Fruit fly (Drosophila melanogaster) whole organism, prepupa: ENCODE results near the gene flw.

Experiments used
- CG10669 ChIP-seq: fragments of 200-800 bp; sonication (Bioruptor generic); optimal IDR thresholded peaks from 3 replicates; lab custom pipeline; 2018; ENCODE audit warnings: missing biosample characterization, mild to moderate bottlenecking, missing genetic modification characterization, moderate library complexity
- CG11294 ChIP-seq: fragments of 200-800 bp; sonication (Bioruptor generic); IDR thresholded peaks from 2 replicates; pipeline ENCODE4 v1.3.6; 2022; ENCODE audit warnings: missing biosample characterization, missing genetic modification characterization
- CG1621 ChIP-seq: fragments of 200-800 bp; sonication (Bioruptor generic); optimal IDR thresholded peaks from 3 replicates; lab custom pipeline; 2018; ENCODE audit warnings: missing biosample characterization, mild to moderate bottlenecking, missing genetic modification characterization
- CG3032 ChIP-seq: fragments of 200-800 bp; optimal IDR thresholded peaks from 2 replicates; lab custom pipeline; 2019; ENCODE audit warnings: missing biosample characterization, mild to moderate bottlenecking, missing genetic modification characterization, moderate library complexity
- CG31627 ChIP-seq: fragments of 200-800 bp; sonication (Bioruptor generic); optimal IDR thresholded peaks from 3 replicates; lab custom pipeline; 2016; ENCODE audit warnings: missing biosample characterization, missing genetic modification characterization
- CG32006 ChIP-seq: fragments of 200-800 bp; sonication (Bioruptor generic); optimal IDR thresholded peaks from 3 replicates; lab custom pipeline; 2017; ENCODE audit warnings: missing biosample characterization, mild to moderate bottlenecking, missing genetic modification characterization
- CG34406 ChIP-seq: fragments of 200-800 bp; sonication (Bioruptor generic); optimal IDR thresholded peaks from 3 replicates; lab custom pipeline; 2016; ENCODE audit warnings: missing biosample characterization, missing genetic modification characterization
- CG3919 ChIP-seq: fragments of 200-800 bp; sonication (Bioruptor generic); optimal IDR thresholded peaks from 3 replicates; lab custom pipeline; 2016; ENCODE audit warnings: missing biosample characterization, missing genetic modification characterization
- CG4318 ChIP-seq: fragments of 200-800 bp; sonication (Bioruptor generic); optimal IDR thresholded peaks from 3 replicates; lab custom pipeline; 2017; ENCODE audit warnings: missing biosample characterization, mild to moderate bottlenecking, missing genetic modification characterization
- CG6276 ChIP-seq: fragments of 200-800 bp; sonication (Bioruptor generic); optimal IDR thresholded peaks from 2 replicates; lab custom pipeline; 2017; ENCODE audit warnings: missing biosample characterization, mild to moderate bottlenecking, missing genetic modification characterization
- CG6808 ChIP-seq: fragments of 200-800 bp; sonication (Bioruptor generic); optimal IDR thresholded peaks from 3 replicates; lab custom pipeline; 2017; ENCODE audit warnings: missing biosample characterization, missing genetic modification characterization, mild to moderate bottlenecking, moderate library complexity, missing genetic modification reagents
- CG6854 ChIP-seq: fragments of 200-800 bp; sonication (Bioruptor generic); optimal IDR thresholded peaks from 2 replicates; lab custom pipeline; 2017; ENCODE audit warnings: missing biosample characterization, mild to moderate bottlenecking, missing genetic modification characterization
- CG9139 ChIP-seq: fragments of 200-800 bp; sonication (Bioruptor generic); optimal IDR thresholded peaks from 3 replicates; lab custom pipeline; 2017; ENCODE audit warnings: missing biosample characterization, mild to moderate bottlenecking, missing genetic modification characterization
- Eip75B ChIP-seq: fragments of 200-800 bp; sonication (Bioruptor generic); optimal IDR thresholded peaks from 3 replicates; lab custom pipeline; 2016; ENCODE audit warnings: missing biosample characterization, missing genetic modification characterization
- Eip78C ChIP-seq: fragments of 200-800 bp; sonication (Bioruptor generic); peaks from one replicate; lab custom pipeline; 2016; ENCODE audit warnings: missing biosample characterization, missing genetic modification characterization
- Eip93F ChIP-seq: fragments of 200-800 bp; sonication (Bioruptor generic); optimal IDR thresholded peaks from 2 replicates; lab custom pipeline; 2016; ENCODE audit warnings: missing biosample characterization, mild to moderate bottlenecking, missing genetic modification characterization
- Ets21C ChIP-seq: fragments of 200-800 bp; sonication (Bioruptor generic); optimal IDR thresholded peaks from 3 replicates; lab custom pipeline; 2016; ENCODE audit warnings: missing biosample characterization, missing genetic modification characterization
- Ets96B ChIP-seq: fragments of 200-800 bp; optimal IDR thresholded peaks from 2 replicates; lab custom pipeline; 2019; ENCODE audit warnings: missing biosample characterization, mild to moderate bottlenecking, missing genetic modification characterization, moderate library complexity
- Hr39 ChIP-seq: fragments of 200-800 bp; sonication (Bioruptor generic); optimal IDR thresholded peaks from 2 replicates; lab custom pipeline; 2016; ENCODE audit warnings: missing biosample characterization, missing genetic modification characterization
- Hr4 ChIP-seq: fragments of 200-800 bp; sonication (Bioruptor generic); optimal IDR thresholded peaks from 3 replicates; lab custom pipeline; 2016; ENCODE audit warnings: missing biosample characterization, missing genetic modification characterization
- Lpt ChIP-seq: fragments of 200-800 bp; sonication (Bioruptor generic); optimal IDR thresholded peaks from 3 replicates; lab custom pipeline; 2016; ENCODE audit warnings: missing biosample characterization, missing genetic modification characterization
- OdsH ChIP-seq: fragments of 200-800 bp; sonication (Bioruptor generic); optimal IDR thresholded peaks from 3 replicates; lab custom pipeline; 2016; ENCODE audit warnings: missing biosample characterization, missing genetic modification characterization
- Smox ChIP-seq: fragments of 200-800 bp; sonication (Bioruptor generic); optimal IDR thresholded peaks from 3 replicates; lab custom pipeline; 2016; ENCODE audit warnings: missing biosample characterization, missing genetic modification characterization
- Sox102F ChIP-seq: fragments of 200-800 bp; sonication (Bioruptor generic); optimal IDR thresholded peaks from 2 replicates; lab custom pipeline; 2016; ENCODE audit warnings: missing biosample characterization, mild to moderate bottlenecking, missing genetic modification characterization
- Sox14 ChIP-seq: fragments of 200-800 bp; sonication (Bioruptor generic); optimal IDR thresholded peaks from 3 replicates; lab custom pipeline; 2016; ENCODE audit warnings: missing biosample characterization, missing genetic modification characterization
- Sox15 ChIP-seq: fragments of 200-800 bp; sonication (Bioruptor generic); optimal IDR thresholded peaks from 3 replicates; lab custom pipeline; 2016; ENCODE audit warnings: missing biosample characterization, missing genetic modification characterization
- achi ChIP-seq: fragments of 200-800 bp; sonication (Bioruptor generic); optimal IDR thresholded peaks from 3 replicates; lab custom pipeline; 2016; ENCODE audit warnings: missing biosample characterization, missing genetic modification characterization
- cyc ChIP-seq: fragments of 200-800 bp; sonication (Bioruptor generic); optimal IDR thresholded peaks from 3 replicates; lab custom pipeline; 2016; ENCODE audit warnings: missing biosample characterization, missing genetic modification characterization
- eg ChIP-seq: fragments of 200-800 bp; sonication (Bioruptor generic); IDR thresholded peaks from 3 replicates; pipeline ENCODE4 v1.3.6; 2022; ENCODE audit warnings: missing biosample characterization, missing genetic modification characterization
- esn ChIP-seq: fragments of 200-800 bp; sonication (Bioruptor generic); optimal IDR thresholded peaks from 2 replicates; lab custom pipeline; 2016; ENCODE audit warnings: missing biosample characterization, mild to moderate bottlenecking, missing genetic modification characterization, moderate library complexity
- fd59A ChIP-seq: fragments of 200-800 bp; sonication (Bioruptor generic); optimal IDR thresholded peaks from 2 replicates; lab custom pipeline; 2017; ENCODE audit warnings: missing biosample characterization, mild to moderate bottlenecking, missing genetic modification characterization, missing genetic modification reagents
- fd85E ChIP-seq: fragments of 200-800 bp; sonication (Bioruptor generic); optimal IDR thresholded peaks from 3 replicates; lab custom pipeline; 2016; ENCODE audit warnings: missing biosample characterization, missing genetic modification characterization
- lz ChIP-seq: fragments of 200-800 bp; sonication (Bioruptor generic); optimal IDR thresholded peaks from 3 replicates; lab custom pipeline; 2016; ENCODE audit warnings: missing biosample characterization, missing genetic modification characterization
- net ChIP-seq: fragments of 200-800 bp; sonication (Bioruptor generic); optimal IDR thresholded peaks from 3 replicates; lab custom pipeline; 2016; ENCODE audit warnings: missing biosample characterization, missing genetic modification characterization
- pdm3 ChIP-seq: fragments of 200-800 bp; sonication (Bioruptor generic); optimal IDR thresholded peaks from 3 replicates; lab custom pipeline; 2016; ENCODE audit warnings: missing biosample characterization, missing genetic modification characterization
- salr ChIP-seq, 2 experiments: fragments of 200-800 bp; sonication (Bioruptor generic); optimal IDR thresholded peaks; 3 replicates each; lab custom pipeline; 2016 to 2018; ENCODE audit warnings: missing biosample characterization in 2 of 2, missing genetic modification characterization in 2 of 2, mild to moderate bottlenecking in 1 of 2
- spab ChIP-seq: fragments of 200-800 bp; sonication (Bioruptor generic); optimal IDR thresholded peaks from 2 replicates; lab custom pipeline; 2017; ENCODE audit warnings: missing biosample characterization, mild to moderate bottlenecking, missing genetic modification characterization, missing genetic modification reagents

Gene flw

DNA sequence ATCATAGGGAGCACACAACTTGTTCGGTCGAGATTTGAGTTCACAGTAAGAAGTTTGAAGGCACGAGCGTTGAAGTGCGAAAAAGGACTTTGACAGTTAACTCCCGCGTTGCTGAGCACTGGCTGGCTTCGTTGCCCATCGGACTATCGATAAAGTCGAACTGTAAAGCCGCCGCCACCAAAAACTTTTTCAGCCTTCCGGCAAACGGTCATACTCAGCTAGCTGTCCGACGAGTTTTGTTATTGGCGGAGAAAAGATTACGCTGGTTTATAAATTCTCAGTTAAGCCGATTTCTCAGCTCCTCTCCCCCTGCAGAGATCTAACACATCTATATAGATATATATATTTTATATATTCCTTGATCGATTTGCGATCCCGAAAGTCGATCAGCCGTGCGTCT lies at the start of gene flw, which contains the start of gene Psf3:
Gene flw, plus strand, starts transcription at position 204 of the 400 bp plus-strand sequence.
Gene Psf3, minus strand, starts transcription at position 105 of the 400 bp plus-strand sequence.
- TF ChIP-seq Eip75B (no peak), CG6808 (GFP tag; lab: Kevin White, UChicago) (peak; percentile 6), esn (peak; percentile 13), CG34406 (GFP tag; lab: Kevin White, UChicago) (peak; percentile 14), CG31627 (GFP tag; lab: Kevin White, UChicago) (peak; percentile 4), Lpt (GFP tag; lab: Kevin White, UChicago) (no peak), spab (GFP tag; lab: Kevin White, UChicago) (no peak), Eip93F (peak; percentile 2), lz (no peak), CG10669 (GFP tag; lab: Kevin White, UChicago) (no peak), pdm3 (GFP tag; lab: Kevin White, UChicago) (no peak), Hr39 (GFP tag; lab: Kevin White, UChicago) (no peak), eg (GFP tag; lab: Robert Waterston, UW) (0 out of 3 replicates have a peak, but pooled peaks have one; percentile 18), Hr4 (GFP tag; lab: Kevin White, UChicago) (no peak), CG9139 (no peak), CG4318 (GFP tag; lab: Kevin White, UChicago) (no peak), Sox14 (GFP tag; lab: Kevin White, UChicago) (no peak), CG11294 (GFP tag; lab: Robert Waterston, UW) (no peak), CG6276 (no peak), CG6854 (GFP tag; lab: Kevin White, UChicago) (peak; percentile 25), Eip78C (GFP tag; lab: Kevin White, UChicago) (peak; percentile 64), achi (GFP tag; lab: Kevin White, UChicago) (peak; percentile 98), CG3919 (GFP tag; lab: Kevin White, UChicago) (no peak), salr (GFP tag; optimal IDR thresholded peaks at IDR 0.05; lab: Kevin White, UChicago) (no peak), CG1621 (no peak), Ets96B (tag; lab: Kevin White, UChicago) (no peak), Sox102F (GFP tag; lab: Kevin White, UChicago) (no peak), CG3032 (tag; lab: Kevin White, UChicago) (no peak)

DNA sequence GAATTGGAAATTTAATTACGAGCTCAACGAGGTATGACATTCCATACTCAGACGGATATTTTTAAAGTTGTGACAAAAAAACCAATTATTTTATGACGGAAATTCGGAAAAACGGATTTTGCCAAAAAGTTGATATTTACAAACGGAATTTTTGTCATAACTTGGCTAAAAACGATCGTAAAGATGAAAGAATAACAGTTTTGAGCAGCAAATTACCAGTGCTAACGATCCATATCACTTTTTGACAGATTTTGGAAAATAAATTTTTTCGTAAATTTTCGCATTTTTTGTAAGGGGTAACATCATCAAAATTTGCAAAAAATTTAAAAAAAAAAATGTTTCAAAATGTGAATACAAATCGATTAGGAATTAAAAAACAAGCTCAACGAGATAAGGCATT lies 45.3 kb upstream of the flw start:
- TF ChIP-seq fd59A (GFP tag; lab: Kevin White, UChicago) (no peak), Sox15 (GFP tag; lab: Kevin White, UChicago) (no peak), CG3032 (tag; lab: Kevin White, UChicago) (no peak), net (GFP tag; lab: Kevin White, UChicago) (no peak), Smox (GFP tag; lab: Kevin White, UChicago) (no peak), CG34406 (GFP tag; lab: Kevin White, UChicago) (no peak), Eip75B (no peak), CG9139 (no peak), OdsH (GFP tag; lab: Kevin White, UChicago) (no peak), fd85E (GFP tag; lab: Kevin White, UChicago) (no peak), Ets21C (GFP tag; lab: Kevin White, UChicago) (no peak)
- TF ChIP-seq, all 60 proteins: peak for 0

DNA sequence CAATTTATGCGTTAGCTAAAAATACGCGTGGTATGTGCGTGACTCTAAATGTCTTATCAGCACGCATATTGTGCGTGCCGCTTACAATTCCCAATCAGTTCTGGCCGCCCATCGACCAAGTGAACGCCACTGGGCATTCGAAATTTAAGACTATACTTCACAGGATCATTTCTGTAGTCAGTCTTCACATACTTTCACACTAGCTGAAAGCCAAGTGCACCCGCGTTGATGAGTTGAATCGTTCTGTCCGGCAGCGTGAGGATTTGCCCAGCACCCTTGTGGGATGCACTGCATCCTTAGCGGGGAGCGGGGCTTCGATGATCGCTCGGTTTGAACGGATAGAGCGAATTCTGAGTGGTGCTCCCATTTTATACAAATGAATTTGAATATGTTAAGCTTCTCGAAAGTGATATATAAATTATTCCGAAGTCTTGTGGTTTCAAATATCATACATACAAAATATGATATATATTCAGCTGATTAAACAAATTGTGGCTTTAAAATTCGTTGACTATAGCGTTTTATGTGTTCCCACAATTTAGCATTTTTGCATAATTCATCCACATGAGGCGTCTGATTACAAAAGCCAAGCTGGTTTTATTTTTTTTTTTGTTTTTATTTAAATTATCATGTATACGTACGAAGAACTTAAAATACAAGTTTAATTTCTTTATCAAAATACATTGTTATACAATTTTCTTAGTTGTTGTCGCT lies 37.6 kb upstream of the flw start:
- TF ChIP-seq CG32006 (GFP tag; lab: Kevin White, UChicago) (no peak), OdsH (GFP tag; lab: Kevin White, UChicago) (no peak), cyc (GFP tag; lab: Kevin White, UChicago) (no peak), Eip78C (GFP tag; lab: Kevin White, UChicago) (peak; percentile 35)
